Worm (Caenorhabditis elegans) whole organism, L3 larva: Measurements from ENCODE around the gene F35C11.4.

Experiments
- R02D3.7 ChIP-seq: fragments of 150-350 bp; optimal IDR thresholded peaks from 2 replicates; lab custom pipeline; 2014; ENCODE audit warnings: missing biosample characterization, missing genetic modification characterization
- ZK546.5 ChIP-seq: sonication (generic microtip); optimal IDR thresholded peaks from 2 replicates; lab custom pipeline; 2017; ENCODE audit warnings: missing biosample characterization, missing genetic modification characterization
- ama-1 ChIP-seq: fragments of 150-350 bp; optimal IDR thresholded peaks from 2 replicates; lab custom pipeline; 2018
- ceh-16 ChIP-seq: sonication (generic microtip); optimal IDR thresholded peaks from 2 replicates; lab custom pipeline; 2017; ENCODE audit warnings: missing biosample characterization, missing genetic modification characterization
- ceh-28 ChIP-seq: fragments of 150-350 bp; optimal IDR thresholded peaks from 2 replicates; lab custom pipeline; 2014; ENCODE audit warnings: missing biosample characterization, missing genetic modification reagents, missing genetic modification characterization
- ceh-82 ChIP-seq: fragments of 150-350 bp; optimal IDR thresholded peaks from 2 replicates; lab custom pipeline; 2014; ENCODE audit warnings: missing biosample characterization, missing genetic modification characterization
- ceh-9 ChIP-seq: sonication (generic microtip); optimal IDR thresholded peaks from 2 replicates; lab custom pipeline; 2018; ENCODE audit warnings: missing biosample characterization, missing genetic modification characterization
- daf-12 ChIP-seq: fragments of 150-350 bp; optimal IDR thresholded peaks from 2 replicates; lab custom pipeline; 2014; ENCODE audit warnings: missing biosample characterization, missing genetic modification reagents, missing genetic modification characterization
- egl-5 ChIP-seq: fragments of 150-350 bp; optimal IDR thresholded peaks from 2 replicates; lab custom pipeline; 2017; ENCODE audit warnings: missing biosample characterization, missing genetic modification reagents, missing genetic modification characterization, inconsistent platforms
- elt-1 ChIP-seq: fragments of 150-350 bp; optimal IDR thresholded peaks from 2 replicates; lab custom pipeline; 2014; ENCODE audit warnings: missing biosample characterization, missing genetic modification characterization
- elt-2 ChIP-seq: sonication (generic microtip); optimal IDR thresholded peaks from 2 replicates; lab custom pipeline; 2016; ENCODE audit warnings: missing genetic modification reagents, mild to moderate bottlenecking, missing genetic modification characterization, missing compliant biosample characterization
- elt-3 ChIP-seq, 3 experiments: fragments of 150-350 bp in 1 of 3; sonication (generic microtip) in 2 of 3; optimal IDR thresholded peaks; 2 replicates in 2 of 3; 4 replicates in 1 of 3; lab custom pipeline; 2014 to 2017; ENCODE audit warnings: missing biosample characterization in 3 of 3, missing genetic modification characterization in 3 of 3
- fkh-10 ChIP-seq: sonication (generic microtip); optimal IDR thresholded peaks from 2 replicates; lab custom pipeline; 2017; ENCODE audit warnings: missing biosample characterization, missing genetic modification reagents, missing genetic modification characterization
- fkh-2 ChIP-seq: fragments of 150-350 bp; optimal IDR thresholded peaks from 2 replicates; lab custom pipeline; 2014; ENCODE audit warnings: missing biosample characterization, missing genetic modification reagents, missing genetic modification characterization
- fos-1 ChIP-seq: fragments of 150-350 bp; optimal IDR thresholded peaks from 2 replicates; lab custom pipeline; 2014; ENCODE audit warnings: missing biosample characterization, missing genetic modification characterization
- hmg-11 ChIP-seq: sonication (generic microtip); optimal IDR thresholded peaks from 2 replicates; lab custom pipeline; 2016; ENCODE audit warnings: missing genetic modification characterization, missing compliant biosample characterization
- jun-1 ChIP-seq: fragments of 150-350 bp; optimal IDR thresholded peaks from 2 replicates; lab custom pipeline; 2014; ENCODE audit warnings: missing biosample characterization, missing genetic modification reagents, missing genetic modification characterization
- lin-15B ChIP-seq: fragments of 150-350 bp; optimal IDR thresholded peaks from 2 replicates; lab custom pipeline; 2014; ENCODE audit warnings: missing biosample characterization, missing genetic modification characterization
- mml-1 ChIP-seq: fragments of 150-350 bp; sonication (generic microtip); optimal IDR thresholded peaks from 3 replicates; lab custom pipeline; 2014; ENCODE audit warnings: missing biosample characterization, missing genetic modification characterization
- nfya-1 ChIP-seq: sonication (generic microtip); optimal IDR thresholded peaks from 2 replicates; lab custom pipeline; 2017; ENCODE audit warnings: missing genetic modification characterization, mild to moderate bottlenecking, missing compliant biosample characterization, antibody characterized with exemption, moderate library complexity; ENCODE audit not compliant: insufficient read depth
- nhr-11 ChIP-seq: fragments of 150-350 bp; optimal IDR thresholded peaks from 2 replicates; lab custom pipeline; 2014; ENCODE audit warnings: missing biosample characterization, missing genetic modification characterization
- nhr-12 ChIP-seq: fragments of 150-350 bp; optimal IDR thresholded peaks from 2 replicates; lab custom pipeline; 2014; ENCODE audit warnings: missing biosample characterization, missing genetic modification characterization
- nhr-23 ChIP-seq: fragments of 150-350 bp; optimal IDR thresholded peaks from 2 replicates; lab custom pipeline; 2014; ENCODE audit warnings: missing biosample characterization, missing genetic modification reagents, missing genetic modification characterization
- nhr-237 ChIP-seq: fragments of 150-350 bp; optimal IDR thresholded peaks from 2 replicates; lab custom pipeline; 2014; ENCODE audit warnings: missing biosample characterization, missing genetic modification characterization
- nhr-25 ChIP-seq: sonication (generic microtip); optimal IDR thresholded peaks from 2 replicates; lab custom pipeline; 2017; ENCODE audit warnings: missing biosample characterization, missing genetic modification characterization
- nhr-28 ChIP-seq: fragments of 150-350 bp; optimal IDR thresholded peaks from 2 replicates; lab custom pipeline; 2014; ENCODE audit warnings: missing biosample characterization, missing genetic modification characterization
- nhr-43 ChIP-seq: sonication (generic microtip); optimal IDR thresholded peaks from 2 replicates; lab custom pipeline; 2016; ENCODE audit warnings: mild to moderate bottlenecking, missing genetic modification characterization, missing compliant biosample characterization; ENCODE audit not compliant: poor library complexity, severe bottlenecking
- nhr-76 ChIP-seq: fragments of 150-350 bp; sonication (generic microtip); optimal IDR thresholded peaks from 5 replicates; lab custom pipeline; 2014; ENCODE audit warnings: missing biosample characterization, missing genetic modification characterization
- nhr-77 ChIP-seq: fragments of 150-350 bp; optimal IDR thresholded peaks from 2 replicates; lab custom pipeline; 2014; ENCODE audit warnings: missing biosample characterization, missing genetic modification characterization
- pha-4 ChIP-seq: fragments of 150-350 bp; optimal IDR thresholded peaks from 2 replicates; lab custom pipeline; 2014; ENCODE audit warnings: missing biosample characterization, missing genetic modification reagents, missing genetic modification characterization
- pqm-1 ChIP-seq: fragments of 150-350 bp; optimal IDR thresholded peaks from 2 replicates; lab custom pipeline; 2017; ENCODE audit warnings: missing biosample characterization, missing genetic modification characterization, inconsistent platforms
- skn-1 ChIP-seq: fragments of 150-350 bp; optimal IDR thresholded peaks from 2 replicates; lab custom pipeline; 2014; ENCODE audit warnings: missing biosample characterization, missing genetic modification characterization
- snpc-4 ChIP-seq: fragments of 150-350 bp; optimal IDR thresholded peaks from 2 replicates; lab custom pipeline; 2014; ENCODE audit warnings: missing biosample characterization, missing genetic modification characterization
- tbx-2 ChIP-seq: sonication (generic microtip); optimal IDR thresholded peaks from 2 replicates; lab custom pipeline; 2016; ENCODE audit warnings: mild to moderate bottlenecking, missing genetic modification characterization, missing compliant biosample characterization
- unc-39 ChIP-seq: sonication (generic microtip); optimal IDR thresholded peaks from 4 replicates; lab custom pipeline; 2017; ENCODE audit warnings: missing biosample characterization, missing genetic modification characterization
- unc-62 ChIP-seq: fragments of 150-350 bp; sonication (generic microtip); optimal IDR thresholded peaks from 4 replicates; lab custom pipeline; 2014; ENCODE audit warnings: missing biosample characterization, missing genetic modification reagents, missing genetic modification characterization
- zag-1 ChIP-seq: fragments of 150-350 bp; optimal IDR thresholded peaks from 2 replicates; lab custom pipeline; 2014; ENCODE audit warnings: missing biosample characterization, missing genetic modification characterization
- ztf-4 ChIP-seq: fragments of 150-350 bp; optimal IDR thresholded peaks from 2 replicates; lab custom pipeline; 2014; ENCODE audit warnings: missing biosample characterization, missing genetic modification characterization

Gene F35C11.4

ce11 chrII:8248745-8249144 is at the start of gene F35C11.4, which contains the start of gene F35C11.2:
Gene F35C11.4, plus strand, starts transcription at chrII:8249004.
Gene F35C11.2, minus strand, starts transcription at chrII:8248834.
- TF ChIP-seq snpc-4 (tag; lab: Kevin White, UChicago) (no peak), nhr-25 (no peak), pha-4 (peak; percentile 85), pqm-1 (tag; lab: Kevin White, UChicago) (peak; percentile 86), jun-1 (tag; lab: Kevin White, UChicago) (peak; percentile 5), elt-2 (tag; lab: Kevin White, UChicago) (peak; percentile 75), nhr-76 (no peak), nhr-28 (tag; lab: Kevin White, UChicago) (no peak)

- TF ChIP-seq elt-1 (tag; lab: Kevin White, UChicago) = no peak
- peak; percentile 62 for TF ChIP-seq nhr-25
Measured at ce11 chrII:8199803-8200202, 49.0 kb upstream of the F35C11.4 start.

ce11 chrII:8204039-8204438 is 44.8 kb upstream of the F35C11.4 start, which contains the start of gene col-76:
Gene col-76, plus strand, starts transcription at chrII:8204339.
- TF ChIP-seq ceh-82 (tag; lab: Kevin White, UChicago) = no peak
- TF ChIP-seq fkh-10 = no peak
- no peak for TF ChIP-seq nfya-1 (tag; lab: Kevin White, UChicago)
- TF ChIP-seq skn-1 (tag; lab: Kevin White, UChicago) = no peak
- TF ChIP-seq nhr-11 (tag; lab: Kevin White, UChicago) = no peak
- TF ChIP-seq nhr-25 = no peak
- TF ChIP-seq fkh-2 (tag; lab: Kevin White, UChicago) = no peak
- TF ChIP-seq pqm-1 (tag; lab: Kevin White, UChicago) = no peak
- no peak for TF ChIP-seq nhr-23 (tag; lab: Kevin White, UChicago)
- no peak for TF ChIP-seq lin-15B
- no peak for TF ChIP-seq nhr-237 (tag; lab: Kevin White, UChicago)
- no peak for TF ChIP-seq ceh-16 (tag; lab: Kevin White, UChicago)
- TF ChIP-seq elt-1 (tag; lab: Kevin White, UChicago) = no peak
- TF ChIP-seq pha-4 = no peak
- TF ChIP-seq ama-1 (lab: Kevin White, UChicago) = no peak

- TF ChIP-seq ztf-4 = no peak
- TF ChIP-seq fkh-2 (tag; lab: Kevin White, UChicago) = no peak
- no peak for TF ChIP-seq nhr-77
- TF ChIP-seq R02D3.7 = no peak
- TF ChIP-seq daf-12 (tag; lab: Kevin White, UChicago) = no peak
- TF ChIP-seq nfya-1 (tag; lab: Kevin White, UChicago) = no peak
- peak; percentile 63 for TF ChIP-seq elt-2 (tag; lab: Kevin White, UChicago)
- TF ChIP-seq unc-39 (tag; lab: Kevin White, UChicago) = no peak
- no peak for TF ChIP-seq ceh-82 (tag; lab: Kevin White, UChicago)
- no peak for TF ChIP-seq ceh-28 (tag; lab: Kevin White, UChicago)
- TF ChIP-seq fkh-10 = no peak
- no peak for TF ChIP-seq egl-5
- TF ChIP-seq nhr-11 (tag; lab: Kevin White, UChicago) = no peak
- no peak for TF ChIP-seq nhr-76
- TF ChIP-seq nhr-43 (tag; lab: Kevin White, UChicago) = no peak
- no peak for TF ChIP-seq ama-1 (lab: Kevin White, UChicago)
- TF ChIP-seq zag-1 = no peak
- TF ChIP-seq pqm-1 (tag; lab: Kevin White, UChicago) = peak; percentile 2
- TF ChIP-seq jun-1 (tag; lab: Kevin White, UChicago) = no peak
- TF ChIP-seq ceh-16 (tag; lab: Kevin White, UChicago) = no peak
- no peak for TF ChIP-seq hmg-11
- no peak for TF ChIP-seq snpc-4 (tag; lab: Kevin White, UChicago)
- no peak for TF ChIP-seq mml-1 (tag; lab: Kevin White, UChicago)
- no peak for TF ChIP-seq ZK546.5 (tag; lab: Kevin White, UChicago)
- TF ChIP-seq tbx-2 (tag; lab: Kevin White, UChicago) = no peak
- TF ChIP-seq elt-1 (tag; lab: Kevin White, UChicago) = no peak
- TF ChIP-seq unc-62 = no peak
- no peak for TF ChIP-seq nhr-25
- no peak for TF ChIP-seq elt-3 (tag; optimal IDR thresholded peaks at IDR 0.05; lab: Kevin White, UChicago)
- peak; percentile 40 for TF ChIP-seq skn-1 (tag; lab: Kevin White, UChicago)
- TF ChIP-seq ceh-9 (tag; lab: Kevin White, UChicago) = no peak
- no peak for TF ChIP-seq fos-1
- TF ChIP-seq nhr-12 (tag; lab: Kevin White, UChicago) = no peak
- TF ChIP-seq lin-15B = no peak
- TF ChIP-seq pha-4 = peak; percentile 18
Measured at ce11 chrII:8205612-8206011, 43.2 kb upstream of the F35C11.4 start.
